Worm (Caenorhabditis elegans) whole organism, late embryonic: Measurements from ENCODE around the gene gfi-3.

Experiments
- F13H6.1 ChIP-seq: sonication (generic microtip); optimal IDR thresholded peaks from 2 replicates; lab custom pipeline; 2016; ENCODE audit warnings: missing genetic modification characterization, missing compliant biosample characterization
- K09A11.1 ChIP-seq: sonication (generic microtip); optimal IDR thresholded peaks from 2 replicates; lab custom pipeline; 2017; ENCODE audit warnings: antibody characterized with exemption, mild to moderate bottlenecking, missing genetic modification characterization, missing compliant biosample characterization; ENCODE audit not compliant: insufficient read depth
- ama-1 ChIP-seq: fragments of 150-350 bp; optimal IDR thresholded peaks from 2 replicates; lab custom pipeline; 2014
- ceh-31 ChIP-seq: sonication (generic microtip); optimal IDR thresholded peaks from 2 replicates; lab custom pipeline; 2016; ENCODE audit warnings: missing genetic modification characterization, missing compliant biosample characterization
- ceh-34 ChIP-seq: sonication (generic microtip); optimal IDR thresholded peaks from 2 replicates; lab custom pipeline; 2016; ENCODE audit warnings: mild to moderate bottlenecking, missing genetic modification characterization, missing compliant biosample characterization
- ceh-45 ChIP-seq: fragments of 200-800 bp; sonication (Bioruptor generic); IDR thresholded peaks from 2 replicates; pipeline ENCODE4 v1.3.6; 2022; ENCODE audit warnings: missing genetic modification reagents, missing genetic modification characterization, missing compliant biosample characterization
- ceh-9 ChIP-seq: sonication (generic microtip); optimal IDR thresholded peaks from 2 replicates; lab custom pipeline; 2016; ENCODE audit warnings: mild to moderate bottlenecking, missing genetic modification characterization, inconsistent platforms, missing compliant biosample characterization
- dmd-4 ChIP-seq: sonication (generic microtip); optimal IDR thresholded peaks from 2 replicates; lab custom pipeline; 2016; ENCODE audit warnings: borderline replicate concordance, missing genetic modification characterization, missing compliant biosample characterization
- elt-2 ChIP-seq: sonication (generic microtip); optimal IDR thresholded peaks from 2 replicates; lab custom pipeline; 2016; ENCODE audit warnings: missing genetic modification reagents, missing genetic modification characterization, missing compliant biosample characterization
- eyg-1 ChIP-seq: sonication (generic microtip); optimal IDR thresholded peaks from 2 replicates; lab custom pipeline; 2016; ENCODE audit warnings: missing genotype, missing genetic modification characterization, missing compliant biosample characterization
- fax-1 ChIP-seq: sonication (generic microtip); optimal IDR thresholded peaks from 2 replicates; lab custom pipeline; 2016; ENCODE audit warnings: missing genotype, missing genetic modification characterization, missing compliant biosample characterization
- gmeb-2 ChIP-seq: sonication (generic microtip); optimal IDR thresholded peaks from 2 replicates; lab custom pipeline; 2016; ENCODE audit warnings: missing genetic modification characterization, inconsistent platforms, missing compliant biosample characterization
- hlh-15 ChIP-seq: sonication (generic microtip); optimal IDR thresholded peaks from 2 replicates; lab custom pipeline; 2016; ENCODE audit warnings: missing genetic modification characterization, missing compliant biosample characterization
- lin-11 ChIP-seq: fragments of 200-800 bp; sonication (Bioruptor generic); optimal IDR thresholded peaks from 2 replicates; lab custom pipeline; 2018; ENCODE audit warnings: mild to moderate bottlenecking, missing genetic modification characterization, missing compliant biosample characterization
- mec-3 ChIP-seq: sonication (generic microtip); optimal IDR thresholded peaks from 2 replicates; lab custom pipeline; 2016; ENCODE audit warnings: borderline replicate concordance, missing genetic modification characterization, missing compliant biosample characterization
- nfya-1 ChIP-seq: sonication (generic microtip); optimal IDR thresholded peaks from 2 replicates; lab custom pipeline; 2017; ENCODE audit warnings: missing genetic modification characterization, mild to moderate bottlenecking, missing compliant biosample characterization, antibody characterized with exemption, moderate library complexity
- nhr-11 ChIP-seq: fragments of 150-350 bp; optimal IDR thresholded peaks from 2 replicates; lab custom pipeline; 2014; ENCODE audit warnings: missing biosample characterization, missing genetic modification characterization
- pax-1 ChIP-seq: fragments of 150-350 bp; optimal IDR thresholded peaks from 2 replicates; lab custom pipeline; 2014; ENCODE audit warnings: missing biosample characterization, missing genetic modification characterization
- pha-2 ChIP-seq: sonication (generic microtip); optimal IDR thresholded peaks from 2 replicates; lab custom pipeline; 2017; ENCODE audit warnings: mild to moderate bottlenecking, missing genetic modification characterization, missing compliant biosample characterization
- pha-4 ChIP-seq: fragments of 150-350 bp; optimal IDR thresholded peaks from 2 replicates; lab custom pipeline; 2018; ENCODE audit warnings: missing biosample characterization, missing genetic modification reagents, missing genetic modification characterization
- pros-1 ChIP-seq: fragments of 150-350 bp; optimal IDR thresholded peaks from 2 replicates; lab custom pipeline; 2014; ENCODE audit warnings: missing biosample characterization, missing genetic modification reagents, missing genetic modification characterization
- ref-2 ChIP-seq: sonication (generic microtip); optimal IDR thresholded peaks from 2 replicates; lab custom pipeline; 2016; ENCODE audit warnings: missing genetic modification characterization, missing compliant biosample characterization
- sdc-2 ChIP-seq: sonication (generic microtip); optimal IDR thresholded peaks from 2 replicates; lab custom pipeline; 2016; ENCODE audit warnings: missing genotype, missing genetic modification characterization, missing compliant biosample characterization
- sox-2 ChIP-seq: fragments of 200-800 bp; sonication (Bioruptor generic); IDR thresholded peaks from 2 replicates; pipeline ENCODE4 v1.3.6; 2022; ENCODE audit warnings: missing genetic modification reagents, missing genetic modification characterization, missing compliant biosample characterization
- sox-4 ChIP-seq: sonication (generic microtip); optimal IDR thresholded peaks from 2 replicates; lab custom pipeline; 2017; ENCODE audit warnings: mild to moderate bottlenecking, missing genetic modification characterization, inconsistent platforms, missing compliant biosample characterization
- tbx-2 ChIP-seq: sonication (generic microtip); optimal IDR thresholded peaks from 2 replicates; lab custom pipeline; 2016; ENCODE audit warnings: missing genetic modification characterization, missing compliant biosample characterization
- tbx-7 ChIP-seq: sonication (generic microtip); optimal IDR thresholded peaks from 2 replicates; lab custom pipeline; 2016; ENCODE audit warnings: missing genotype, missing genetic modification characterization, missing compliant biosample characterization
- unc-42 ChIP-seq: sonication (generic microtip); optimal IDR thresholded peaks from 2 replicates; lab custom pipeline; 2016; ENCODE audit warnings: missing genotype, missing genetic modification characterization, missing compliant biosample characterization
- unc-86 ChIP-seq: sonication (generic microtip); optimal IDR thresholded peaks from 2 replicates; lab custom pipeline; 2016; ENCODE audit warnings: missing genetic modification characterization, missing compliant biosample characterization
- zip-5 ChIP-seq: sonication (generic microtip); optimal IDR thresholded peaks from 2 replicates; lab custom pipeline; 2016; ENCODE audit warnings: missing genetic modification characterization, missing compliant biosample characterization

The gfi-3 gene

DNA sequence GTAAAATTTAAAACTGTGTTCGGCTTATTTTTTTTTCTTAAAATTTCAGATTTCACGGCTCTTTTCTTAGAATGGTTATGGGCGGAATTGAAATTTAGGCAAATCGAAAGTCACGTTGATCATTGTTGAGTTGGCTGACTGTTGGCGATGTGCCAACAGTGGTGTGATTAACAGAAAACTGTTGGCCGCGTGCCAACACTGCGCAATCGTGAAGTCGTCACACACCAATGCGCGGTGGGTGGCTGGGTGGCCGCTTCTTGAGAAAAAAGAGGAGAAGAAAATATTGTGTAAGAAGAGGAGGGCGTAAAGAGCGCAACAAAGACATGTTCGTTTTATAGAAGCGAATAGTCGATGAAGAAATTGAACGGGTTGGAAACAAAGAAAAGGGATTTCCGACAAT is 10.7 kb downstream of the gfi-3 start:
- TF ChIP-seq ref-2 (tag; lab: Kevin White, UChicago) (peak; percentile 38), sdc-2 (tag; lab: Kevin White, UChicago) (peak; percentile 59), elt-2 (tag; lab: Kevin White, UChicago) (peak; percentile 13), unc-42 (peak; percentile 3), pha-4 (no peak), ama-1 (lab: Kevin White, UChicago) (peak; percentile 68), dmd-4 (tag; lab: Kevin White, UChicago) (peak; percentile 14), ceh-34 (tag; lab: Kevin White, UChicago) (no peak), sox-4 (tag; lab: Kevin White, UChicago) (no peak), nfya-1 (tag; lab: Kevin White, UChicago) (peak; percentile 16), lin-11 (tag; lab: Kevin White, UChicago) (no peak), sox-2 (GFP tag; lab: Robert Waterston, UW) (peak; percentile 55; the same call in 1 of the 2 replicates)

DNA sequence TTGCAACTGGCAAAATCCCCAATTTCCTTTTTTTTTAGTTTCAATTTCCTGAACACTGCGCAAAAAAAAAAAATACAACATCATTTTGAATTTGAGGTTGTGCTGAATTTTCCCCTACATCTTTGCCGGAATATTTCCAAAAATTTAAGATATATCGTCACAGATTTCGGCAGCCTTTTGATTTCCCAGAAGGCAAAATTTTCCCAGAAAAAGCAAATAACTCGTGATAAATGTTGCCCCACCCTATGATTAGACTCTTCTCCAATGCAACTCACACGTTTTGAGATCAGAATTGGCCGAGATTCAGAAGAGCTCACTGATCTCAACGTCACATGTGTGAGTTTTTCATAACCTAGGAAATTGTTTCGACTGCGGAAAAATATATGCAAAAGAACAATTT is 12.1 kb downstream of the gfi-3 start:
- TF ChIP-seq unc-86 (tag; lab: Kevin White, UChicago) = no peak
- no peak for TF ChIP-seq tbx-2
- no peak for TF ChIP-seq dmd-4 (tag; lab: Kevin White, UChicago)
- TF ChIP-seq ceh-31 (tag; lab: Kevin White, UChicago) = no peak
- TF ChIP-seq fax-1 (tag; lab: Kevin White, UChicago) = no peak

DNA sequence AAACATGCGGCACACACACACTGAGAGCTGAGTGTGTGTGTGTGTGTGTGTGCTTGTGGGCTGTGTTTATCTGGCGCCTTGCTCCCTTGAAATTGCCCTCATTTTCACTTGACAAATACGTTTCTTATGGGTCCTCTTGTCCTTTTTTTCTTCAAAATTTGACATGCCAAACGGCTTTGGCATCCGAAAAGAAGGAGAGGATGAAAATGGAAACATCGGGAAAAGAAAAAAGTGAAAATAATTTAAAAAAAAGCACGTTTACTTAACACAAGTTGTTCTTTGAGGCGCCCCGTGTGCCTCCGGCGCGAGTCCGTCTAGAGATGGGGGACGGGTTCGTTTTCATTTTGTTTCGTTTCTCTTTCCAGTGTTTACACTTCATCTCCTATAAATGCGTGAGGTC is 14.7 kb downstream of the gfi-3 start:
- TF ChIP-seq sdc-2 (tag; lab: Kevin White, UChicago) (no peak), pha-4 (no peak), pros-1 (tag; lab: Kevin White, UChicago) (no peak), K09A11.1 (tag; lab: Kevin White, UChicago) (no peak), nhr-11 (tag; lab: Kevin White, UChicago) (no peak)

DNA sequence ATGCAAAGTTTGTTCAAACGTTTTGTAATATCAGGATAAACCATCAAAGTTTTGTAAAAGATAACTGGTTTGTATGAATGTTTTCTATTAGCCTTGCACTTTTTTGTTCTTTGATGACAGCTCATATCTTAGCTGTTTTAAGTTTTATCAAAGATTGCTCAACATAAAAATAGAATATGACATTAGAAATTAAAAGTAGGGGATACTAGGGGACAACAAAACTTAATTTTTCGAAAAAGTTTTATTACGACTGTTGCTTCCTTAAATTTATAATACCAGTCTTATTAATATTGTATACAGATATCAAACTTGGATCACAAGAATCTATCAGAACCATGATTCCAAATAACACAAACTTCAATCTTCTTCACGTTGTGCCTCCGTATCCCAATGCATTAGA is 15.4 kb downstream of the gfi-3 start, which contains the start of gene ztf-14:
Gene ztf-14, plus strand, starts transcription at position 301 of the 400 bp plus-strand sequence.
- TF ChIP-seq pha-2 (tag; lab: Kevin White, UChicago) (no peak), pros-1 (tag; lab: Kevin White, UChicago) (no peak), sox-4 (tag; lab: Kevin White, UChicago) (no peak), F13H6.1 (no peak), pha-4 (no peak), mec-3 (tag; lab: Kevin White, UChicago) (no peak), dmd-4 (tag; lab: Kevin White, UChicago) (no peak), nhr-11 (tag; lab: Kevin White, UChicago) (no peak), ceh-9 (tag; lab: Kevin White, UChicago) (no peak), ceh-34 (tag; lab: Kevin White, UChicago) (no peak)

DNA sequence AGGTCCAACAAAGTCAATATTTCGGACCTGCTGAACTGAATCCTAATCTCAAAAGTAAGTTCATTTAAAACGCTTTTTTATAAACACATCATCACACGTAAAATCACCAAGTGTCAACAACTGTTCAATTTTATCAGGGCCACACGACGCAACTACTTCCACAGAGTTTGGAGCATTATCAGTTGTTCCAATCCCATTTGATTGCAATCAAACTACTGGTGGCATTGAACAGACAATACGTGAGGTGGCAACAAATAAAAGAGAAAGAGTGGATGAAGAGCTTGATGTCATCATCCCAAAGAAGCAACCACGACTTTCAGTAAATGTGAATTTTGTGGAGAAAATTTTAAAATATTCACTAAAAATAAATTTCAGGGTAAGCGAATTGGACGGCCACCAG is 16.2 kb downstream of the gfi-3 start:
- TF ChIP-seq K09A11.1 (tag; lab: Kevin White, UChicago) (no peak), unc-42 (no peak), elt-2 (tag; lab: Kevin White, UChicago) (peak; percentile 1), lin-11 (tag; lab: Kevin White, UChicago) (no peak), nfya-1 (tag; lab: Kevin White, UChicago) (no peak), hlh-15 (tag; lab: Kevin White, UChicago) (no peak)

DNA sequence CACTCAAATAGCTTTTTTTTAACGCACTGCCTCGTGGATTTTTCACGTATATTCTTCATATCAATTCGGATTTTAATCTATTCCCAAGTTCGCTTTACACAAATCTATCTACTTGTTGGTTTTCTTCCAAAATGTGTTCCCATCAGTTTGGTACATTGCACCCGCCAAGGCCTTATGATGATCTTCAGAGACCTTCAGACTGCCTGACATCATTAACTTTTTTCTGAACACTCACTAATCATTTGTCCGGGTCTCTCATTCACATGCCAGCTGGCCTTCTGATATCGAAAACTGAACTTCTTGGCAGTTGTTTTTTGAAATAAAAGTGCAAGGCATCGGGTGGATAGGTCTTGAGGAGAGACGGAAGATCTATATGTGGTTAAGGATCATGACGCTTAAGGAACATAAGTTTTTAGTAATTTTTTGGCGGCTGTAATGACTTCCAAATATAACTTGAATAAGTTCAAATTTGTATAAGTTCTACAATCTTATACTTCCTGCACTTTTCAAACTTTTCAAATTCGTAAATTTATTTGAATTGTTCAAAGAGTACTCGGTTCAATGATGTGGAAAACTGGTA is 19.5 kb downstream of the gfi-3 start:
- TF ChIP-seq nhr-11 (tag; lab: Kevin White, UChicago) (no peak), tbx-2 (no peak), gmeb-2 (no peak), ceh-45 (GFP tag; lab: Robert Waterston, UW) (no peak), eyg-1 (tag; lab: Kevin White, UChicago) (no peak), tbx-7 (no peak), pax-1 (tag; lab: Kevin White, UChicago) (no peak), zip-5 (tag; lab: Kevin White, UChicago) (no peak)
